Fruit fly (Drosophila melanogaster) S2 (cell line): ENCODE data around the gene Gsc.

Experiments used
- CG8478 ChIP-seq: fragments of >200 bp; optimal IDR thresholded peaks from 2 replicates; lab custom pipeline; 2018
- CTCF ChIP-seq, 2 experiments: fragments of >200 bp; optimal IDR thresholded peaks; 2 replicates each; lab custom pipeline; 2018

- TF ChIP-seq CG8478 (lab: Kevin White, UChicago) (no peak), CTCF (optimal IDR thresholded peaks at IDR 0.05; lab: Kevin White, UChicago) (no peak)
Observed at dm6 chr2L:585268-585667, 9.2 kb downstream of the Gsc start.
